Fruit fly (Drosophila melanogaster) whole organism, embryonic: ENCODE measurements around the gene RpL7A.

Experiments used
- Atf3 ChIP-seq: fragments of 200-800 bp; sonication (Bioruptor generic); optimal IDR thresholded peaks from 3 replicates; lab custom pipeline; 2016; ENCODE audit warnings: missing biosample characterization, missing genetic modification characterization
- B-H1 ChIP-seq: fragments of 200-800 bp; sonication (Bioruptor generic); IDR thresholded peaks from 3 replicates; pipeline ENCODE4 v1.3.6; 2022; ENCODE audit warnings: missing biosample characterization, missing genetic modification characterization
- CG10267 ChIP-seq: fragments of 200-800 bp; sonication (Bioruptor generic); optimal IDR thresholded peaks from 2 replicates; lab custom pipeline; 2018; ENCODE audit warnings: missing biosample characterization, mild to moderate bottlenecking, missing genetic modification characterization, moderate library complexity
- CG11695 ChIP-seq: fragments of 200-800 bp; sonication (Bioruptor generic); IDR thresholded peaks from 3 replicates; pipeline ENCODE4 v1.3.6; 2022; ENCODE audit warnings: missing biosample characterization, missing genetic modification characterization
- CG12236 ChIP-seq: fragments of 200-800 bp; sonication (Bioruptor generic); optimal IDR thresholded peaks from 2 replicates; lab custom pipeline; 2016; ENCODE audit warnings: missing biosample characterization, missing genetic modification characterization
- CG13287 ChIP-seq: fragments of 200-800 bp; sonication (Bioruptor generic); IDR thresholded peaks from 2 replicates; pipeline ENCODE4 v1.3.6; 2022; ENCODE audit warnings: missing biosample characterization, missing genetic modification characterization; ENCODE audit not compliant: partially characterized antibody
- CG16779 ChIP-seq: fragments of 200-800 bp; sonication (Bioruptor generic); IDR thresholded peaks from 2 replicates; pipeline ENCODE4 v1.3.6; 2022; ENCODE audit warnings: missing biosample characterization, missing genetic modification characterization
- CG17359 ChIP-seq: fragments of 200-800 bp; sonication (Bioruptor generic); optimal IDR thresholded peaks from 3 replicates; lab custom pipeline; 2018; ENCODE audit warnings: missing biosample characterization, mild to moderate bottlenecking, missing genetic modification characterization, moderate library complexity
- CG18262 ChIP-seq: fragments of 200-800 bp; optimal IDR thresholded peaks from 3 replicates; lab custom pipeline; 2019; ENCODE audit warnings: missing biosample characterization, mild to moderate bottlenecking, missing genetic modification characterization, moderate library complexity
- CG18764 ChIP-seq: fragments of 200-800 bp; sonication (Bioruptor generic); optimal IDR thresholded peaks from 3 replicates; lab custom pipeline; 2016; ENCODE audit warnings: missing biosample characterization, missing genetic modification characterization
- CG30431 ChIP-seq: fragments of 200-800 bp; sonication (Bioruptor generic); optimal IDR thresholded peaks from 2 replicates; lab custom pipeline; 2017; ENCODE audit warnings: missing biosample characterization, missing genetic modification characterization
- CG31365 ChIP-seq: fragments of 200-800 bp; sonication (Bioruptor generic); optimal IDR thresholded peaks from 2 replicates; lab custom pipeline; 2018; ENCODE audit warnings: missing biosample characterization, mild to moderate bottlenecking, missing genetic modification characterization
- CG34422 ChIP-seq: fragments of 200-800 bp; sonication (Bioruptor generic); IDR thresholded peaks from 3 replicates; pipeline ENCODE4 v1.3.6; 2022; ENCODE audit warnings: missing biosample characterization, missing genetic modification characterization
- CG42726 ChIP-seq: fragments of 200-800 bp; sonication (Bioruptor generic); IDR thresholded peaks from 2 replicates; pipeline ENCODE4 v1.3.6; 2022; ENCODE audit warnings: missing biosample characterization, missing genetic modification characterization; ENCODE audit not compliant: partially characterized antibody
- CG4820 ChIP-seq: fragments of 200-800 bp; sonication (Bioruptor generic); optimal IDR thresholded peaks from 3 replicates; lab custom pipeline; 2016; ENCODE audit warnings: missing biosample characterization, missing genetic modification characterization
- CG6254 ChIP-seq: fragments of 200-800 bp; sonication (Bioruptor generic); optimal IDR thresholded peaks from 3 replicates; lab custom pipeline; 2017; ENCODE audit warnings: mild to moderate bottlenecking, missing biosample characterization, missing genetic modification reagents, missing genetic modification characterization
- CTCF ChIP-seq: fragments of 200-800 bp; sonication (Bioruptor generic); optimal IDR thresholded peaks from 2 replicates; lab custom pipeline; 2017; ENCODE audit warnings: missing biosample characterization, mild to moderate bottlenecking, missing genetic modification characterization, moderate library complexity
- D19A ChIP-seq: fragments of 200-800 bp; optimal IDR thresholded peaks from 3 replicates; lab custom pipeline; 2019; ENCODE audit warnings: missing biosample characterization, mild to moderate bottlenecking, missing genetic modification characterization, moderate library complexity
- Ets65A ChIP-seq: fragments of 200-800 bp; sonication (Bioruptor generic); peaks from one replicate; lab custom pipeline; 2016; ENCODE audit warnings: missing biosample characterization, missing genetic modification characterization
- Gsc ChIP-seq: fragments of 200-800 bp; sonication (Bioruptor generic); IDR thresholded peaks from 2 replicates; pipeline ENCODE4 v1.3.6; 2022; ENCODE audit warnings: missing biosample characterization, missing genetic modification characterization
- Hr3 ChIP-seq: fragments of 200-800 bp; sonication (Bioruptor generic); optimal IDR thresholded peaks from 3 replicates; lab custom pipeline; 2016; ENCODE audit warnings: missing biosample characterization, missing genetic modification characterization
- NC2α ChIP-seq: fragments of 200-800 bp; sonication (Bioruptor generic); optimal IDR thresholded peaks from 2 replicates; lab custom pipeline; 2016; ENCODE audit warnings: missing biosample characterization, missing genetic modification characterization
- Nf-YC ChIP-seq: fragments of 200-800 bp; optimal IDR thresholded peaks from 3 replicates; lab custom pipeline; 2019; ENCODE audit warnings: missing biosample characterization, mild to moderate bottlenecking, missing genetic modification characterization, moderate library complexity
- Rfx ChIP-seq: fragments of 200-800 bp; sonication (Bioruptor generic); IDR thresholded peaks from 2 replicates; pipeline ENCODE4 v1.3.6; 2022; ENCODE audit warnings: missing biosample characterization, missing genetic modification characterization
- Scr ChIP-seq: fragments of 200-800 bp; sonication (Bioruptor generic); IDR thresholded peaks from 2 replicates; pipeline ENCODE4 v1.3.6; 2022; ENCODE audit warnings: missing biosample characterization, missing genetic modification characterization; ENCODE audit not compliant: partially characterized antibody
- Sox100B ChIP-seq: fragments of 200-800 bp; sonication (Bioruptor generic); optimal IDR thresholded peaks from 3 replicates; lab custom pipeline; 2018; ENCODE audit warnings: missing biosample characterization, mild to moderate bottlenecking, missing genetic modification characterization
- TFAM ChIP-seq: fragments of 200-800 bp; sonication (Bioruptor generic); optimal IDR thresholded peaks from 2 replicates; lab custom pipeline; 2017; ENCODE audit warnings: missing biosample characterization, missing genetic modification characterization, inconsistent platforms
- Taf1 ChIP-seq: fragments of 200-800 bp; sonication (Bioruptor generic); IDR thresholded peaks from 2 replicates; pipeline ENCODE4 v1.3.6; 2022; ENCODE audit warnings: missing biosample characterization, missing genetic modification characterization
- ac ChIP-seq: fragments of 200-800 bp; sonication (Bioruptor generic); optimal IDR thresholded peaks from 3 replicates; lab custom pipeline; 2017; ENCODE audit warnings: missing biosample characterization, mild to moderate bottlenecking, missing genetic modification characterization
- ara ChIP-seq: fragments of 200-800 bp; sonication (Bioruptor generic); IDR thresholded peaks from 2 replicates; pipeline ENCODE4 v1.3.6; 2022; ENCODE audit warnings: missing biosample characterization, missing genetic modification characterization
- cg ChIP-seq: fragments of 200-800 bp; sonication (Bioruptor generic); optimal IDR thresholded peaks from 3 replicates; lab custom pipeline; 2019; ENCODE audit warnings: missing biosample characterization, mild to moderate bottlenecking, missing genetic modification characterization, moderate library complexity
- chinmo ChIP-seq: fragments of 200-800 bp; sonication (Bioruptor generic); IDR thresholded peaks from 4 replicates; pipeline ENCODE4 v1.3.6; 2022; ENCODE audit warnings: missing biosample characterization, missing genetic modification characterization; ENCODE audit not compliant: partially characterized antibody
- dysf ChIP-seq: fragments of 200-800 bp; sonication (Bioruptor generic); IDR thresholded peaks from 3 replicates; pipeline ENCODE4 v1.3.6; 2022; ENCODE audit warnings: missing biosample characterization, missing genetic modification characterization
- exex ChIP-seq: fragments of 200-800 bp; sonication (Bioruptor generic); optimal IDR thresholded peaks from 4 replicates; lab custom pipeline; 2018; ENCODE audit warnings: missing biosample characterization, mild to moderate bottlenecking, missing genetic modification characterization, moderate library complexity
- fd64A ChIP-seq: fragments of 200-800 bp; sonication (Bioruptor generic); optimal IDR thresholded peaks from 3 replicates; lab custom pipeline; 2018; ENCODE audit warnings: missing biosample characterization, mild to moderate bottlenecking, missing genetic modification characterization
- ftz-f1 ChIP-seq: fragments of 200-800 bp; sonication (Bioruptor generic); optimal IDR thresholded peaks from 2 replicates; lab custom pipeline; 2016; ENCODE audit warnings: missing biosample characterization, missing genetic modification characterization
- gem ChIP-seq: fragments of 200-800 bp; sonication (Bioruptor generic); optimal IDR thresholded peaks from 2 replicates; lab custom pipeline; 2019; ENCODE audit warnings: missing biosample characterization, mild to moderate bottlenecking, missing genetic modification characterization, moderate library complexity
- inv ChIP-seq: fragments of 200-800 bp; sonication (Bioruptor generic); IDR thresholded peaks from 2 replicates; pipeline ENCODE4 v1.3.6; 2022; ENCODE audit warnings: missing biosample characterization, missing genetic modification characterization; ENCODE audit not compliant: partially characterized antibody
- jumu ChIP-seq: fragments of 200-800 bp; sonication (Bioruptor generic); optimal IDR thresholded peaks from 3 replicates; lab custom pipeline; 2016; ENCODE audit warnings: missing biosample characterization, missing genetic modification characterization
- pfk ChIP-seq: fragments of 200-800 bp; sonication (Bioruptor generic); optimal IDR thresholded peaks from 2 replicates; lab custom pipeline; 2018; ENCODE audit warnings: missing biosample characterization, mild to moderate bottlenecking, missing genetic modification characterization, moderate library complexity
- row ChIP-seq: fragments of 200-800 bp; sonication (Bioruptor generic); IDR thresholded peaks from 3 replicates; pipeline ENCODE4 v1.3.6; 2022; ENCODE audit warnings: missing biosample characterization, missing genetic modification characterization
- run ChIP-seq: fragments of 200-800 bp; sonication (Bioruptor generic); optimal IDR thresholded peaks from 3 replicates; lab custom pipeline; 2018; ENCODE audit warnings: missing biosample characterization, mild to moderate bottlenecking, missing genetic modification characterization
- sens-2 ChIP-seq: fragments of 200-800 bp; sonication (Bioruptor generic); IDR thresholded peaks from 2 replicates; pipeline ENCODE4 v1.3.6; 2022; ENCODE audit warnings: missing biosample characterization, missing genetic modification characterization
- sima ChIP-seq: fragments of 200-800 bp; sonication (Bioruptor generic); optimal IDR thresholded peaks from 2 replicates; lab custom pipeline; 2016; ENCODE audit warnings: missing biosample characterization, missing genetic modification characterization
- slou ChIP-seq: fragments of 200-800 bp; sonication (Bioruptor generic); optimal IDR thresholded peaks from 3 replicates; lab custom pipeline; 2016; ENCODE audit warnings: missing biosample characterization, missing genetic modification characterization
- stwl ChIP-seq: fragments of 200-800 bp; sonication (Bioruptor generic); optimal IDR thresholded peaks from 3 replicates; lab custom pipeline; 2018; ENCODE audit warnings: missing biosample characterization, mild to moderate bottlenecking, missing genetic modification characterization, moderate library complexity
- unpg ChIP-seq: fragments of 200-800 bp; sonication (Bioruptor generic); optimal IDR thresholded peaks from 3 replicates; lab custom pipeline; 2018; ENCODE audit warnings: missing biosample characterization, mild to moderate bottlenecking, missing genetic modification characterization, moderate library complexity
- wdn ChIP-seq: fragments of 200-800 bp; sonication (Bioruptor generic); IDR thresholded peaks from 2 replicates; pipeline ENCODE4 v1.3.6; 2022; ENCODE audit warnings: missing biosample characterization, missing genetic modification characterization

Gene RpL7A

DNA sequence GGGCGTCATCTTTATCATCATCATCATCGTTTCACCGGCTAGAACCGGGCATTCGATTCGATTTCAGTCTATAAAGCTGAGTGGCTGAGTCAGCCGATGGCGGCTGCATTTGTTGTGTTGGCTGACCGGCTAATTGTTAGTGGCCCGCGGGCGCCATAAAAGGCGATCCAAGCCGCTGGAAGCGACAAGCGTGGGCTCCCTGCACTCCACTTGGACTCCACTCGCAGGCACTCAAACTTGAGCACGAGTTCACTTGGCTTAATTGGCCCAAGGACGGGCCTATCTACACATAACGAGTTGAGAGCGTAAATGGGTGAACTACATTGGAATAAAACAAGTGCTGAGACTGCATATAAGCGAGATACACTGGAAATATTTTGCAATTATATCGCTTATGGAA lies 18.3 kb upstream of the RpL7A start:
- TF ChIP-seq pfk (GFP tag; lab: Kevin White, UChicago) = no peak
- TF ChIP-seq Ets65A (GFP tag; lab: Kevin White, UChicago) = peak; percentile 76
- peak; percentile 41; the same call in 1 of the 4 replicates for TF ChIP-seq chinmo
- TF ChIP-seq D19A (tag; lab: Kevin White, UChicago) = no peak

- TF ChIP-seq CG12236 (GFP tag; lab: Kevin White, UChicago) (no peak), CTCF (GFP tag; lab: Kevin White, UChicago) (peak; percentile 81), CG18262 (no peak)
Observed at dm6 chrX:6550118-6550502, 17.0 kb upstream of the RpL7A start.

DNA sequence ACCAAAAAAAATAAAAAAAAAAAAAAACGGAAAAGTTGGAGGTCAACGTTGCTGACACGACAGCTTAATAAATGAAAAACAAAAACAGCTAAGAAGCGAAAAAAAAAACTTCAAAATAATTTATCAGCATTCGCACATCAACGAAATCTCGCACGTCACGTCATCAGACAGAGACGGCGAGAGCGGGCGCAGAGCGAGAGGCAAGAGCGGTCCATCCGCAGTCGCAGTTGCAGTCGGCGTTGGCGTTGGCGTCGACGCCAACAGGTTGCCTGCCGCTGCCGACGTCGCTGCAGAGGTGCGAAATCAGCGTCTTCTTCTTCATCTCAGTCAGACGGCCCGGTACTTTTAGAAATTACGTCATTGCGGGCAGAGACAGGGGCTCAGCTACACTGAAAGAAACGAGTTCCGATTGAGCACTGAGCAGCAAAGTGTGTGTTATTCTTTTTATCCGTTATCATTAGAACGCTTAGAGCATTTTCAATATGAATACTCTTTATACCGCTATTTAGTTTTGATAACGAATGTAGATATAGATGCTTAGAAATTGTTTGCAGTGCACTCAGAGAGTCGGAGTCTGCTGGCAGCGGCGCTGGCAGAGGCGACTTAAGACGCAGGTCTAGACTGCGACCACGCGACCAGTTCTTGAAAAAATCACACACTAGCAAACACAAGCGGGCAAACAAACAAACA lies 16.4 kb upstream of the RpL7A start:
- peak; percentile 76 for TF ChIP-seq exex (tag; lab: Kevin White, UChicago)
- TF ChIP-seq Taf1 (GFP tag; lab: Robert Waterston, UW) = peak; percentile 95
- TF ChIP-seq dysf (GFP tag; lab: Robert Waterston, UW) = peak; percentile 97
- TF ChIP-seq CG17359 (tag; lab: Kevin White, UChicago) = peak; percentile 95
- peak; percentile 95 for TF ChIP-seq ara
- TF ChIP-seq NC2α (GFP tag; lab: Kevin White, UChicago) = peak; percentile 90
- TF ChIP-seq Scr (GFP tag; lab: Robert Waterston, UW) = no peak
- TF ChIP-seq CG42726 (GFP tag; lab: Robert Waterston, UW) = no peak
- peak; percentile 90 for TF ChIP-seq Sox100B (GFP tag; lab: Kevin White, UChicago)
- peak; percentile 94 for TF ChIP-seq unpg
- peak; percentile 74 for TF ChIP-seq TFAM (GFP tag; lab: Kevin White, UChicago)
- peak; percentile 96 for TF ChIP-seq CG11695 (GFP tag; lab: Robert Waterston, UW)
- peak; percentile 84 for TF ChIP-seq ac (GFP tag; lab: Kevin White, UChicago)
- TF ChIP-seq B-H1 (GFP tag; lab: Robert Waterston, UW) = peak; percentile 91
- TF ChIP-seq CG10267 = peak; percentile 90
- peak; percentile 97 for TF ChIP-seq CG34422 (GFP tag; lab: Robert Waterston, UW)
- no peak for TF ChIP-seq cg (GFP tag; lab: Kevin White, UChicago)
- TF ChIP-seq Gsc (GFP tag; lab: Robert Waterston, UW) = peak; percentile 86
- peak; percentile 91 for TF ChIP-seq CG6254 (GFP tag; lab: Kevin White, UChicago)
- peak; percentile 95 for TF ChIP-seq row (GFP tag; lab: Robert Waterston, UW)
- peak; percentile 95 for TF ChIP-seq CG30431 (GFP tag; lab: Kevin White, UChicago)
- TF ChIP-seq wdn (GFP tag; lab: Robert Waterston, UW) = peak; percentile 94
- peak; percentile 82 for TF ChIP-seq slou
- TF ChIP-seq CG13287 (GFP tag; lab: Robert Waterston, UW) = no peak
- TF ChIP-seq jumu = peak; percentile 96
- peak; percentile 84 for TF ChIP-seq Nf-YC (tag; lab: Kevin White, UChicago)
- peak; percentile 52 for TF ChIP-seq stwl (tag; lab: Kevin White, UChicago)
- TF ChIP-seq fd64A (GFP tag; lab: Kevin White, UChicago) = peak; percentile 86
- peak; percentile 70 for TF ChIP-seq ftz-f1 (GFP tag; lab: Kevin White, UChicago)
- peak; percentile 85 for TF ChIP-seq CG31365
- TF ChIP-seq CG4820 (GFP tag; lab: Kevin White, UChicago) = peak; percentile 96
- peak; percentile 93 for TF ChIP-seq sens-2
- peak; percentile 99 for TF ChIP-seq Rfx (GFP tag; lab: Robert Waterston, UW)
- peak; percentile 94 for TF ChIP-seq gem (tag; lab: Kevin White, UChicago)
- TF ChIP-seq CG16779 (GFP tag; lab: Robert Waterston, UW) = peak; percentile 95
- peak; percentile 86 for TF ChIP-seq Hr3 (GFP tag; lab: Kevin White, UChicago)
- TF ChIP-seq run (tag; lab: Kevin White, UChicago) = peak; percentile 70
- TF ChIP-seq CG18764 (GFP tag; lab: Kevin White, UChicago) = peak; percentile 92
- TF ChIP-seq inv = no peak
- TF ChIP-seq Atf3 = peak; percentile 94
- TF ChIP-seq sima = peak; percentile 89
